Fruit fly (Drosophila melanogaster): ENCODE results near the gene CG31869.
A peak's percentile ranks its signal among the peaks of the same experiment; 100 is the strongest.

The CG31869 gene

DNA sequence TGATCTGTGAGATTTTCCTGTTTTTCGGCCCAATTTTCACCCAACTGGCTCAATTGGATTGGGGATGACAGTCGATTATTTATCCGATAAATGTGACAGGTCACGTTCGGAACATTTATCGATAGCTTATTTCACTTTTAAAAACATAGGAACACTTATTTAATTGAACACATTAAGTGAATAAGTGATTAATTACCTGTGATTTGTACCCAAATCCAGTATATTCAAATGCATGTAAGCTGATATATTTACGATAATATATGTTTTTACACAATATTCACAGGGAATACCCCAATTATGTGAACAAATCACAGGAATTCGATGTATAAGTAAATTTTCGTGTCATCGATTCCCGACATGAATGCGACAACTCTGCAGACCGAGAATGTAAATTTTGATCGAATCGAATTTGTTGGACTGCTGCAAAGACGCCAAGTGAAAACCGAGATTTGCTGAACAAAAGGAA, 68.5 kb downstream of the CG31869 start, which contains the start of the genes EMC3 and Dpy-30L1 (continued):
- no peak for TF ChIP-seq CG14965 (GFP tag; optimal IDR thresholded peaks at IDR 0.05; ENCODE audit: borderline replicate concordance)
- TF ChIP-seq Gug (GFP tag; IDR thresholded peaks at IDR 0.05), result no peak
- no peak for TF ChIP-seq Oaz (GFP tag; IDR thresholded peaks at IDR 0.05)
- no peak for TF ChIP-seq nom (GFP tag; optimal IDR thresholded peaks at IDR 0.05)
- TF ChIP-seq CG31365 (tag; optimal IDR thresholded peaks at IDR 0.05), result no peak
- TF ChIP-seq fd3F (GFP tag; optimal IDR thresholded peaks at IDR 0.05), result peak; percentile 26
- no peak for TF ChIP-seq gem (tag; optimal IDR thresholded peaks at IDR 0.05)
- TF ChIP-seq CG14050 (GFP tag; IDR thresholded peaks at IDR 0.05), result no peak
- TF ChIP-seq CG11398 (GFP tag; optimal IDR thresholded peaks at IDR 0.05), result no peak
- TF ChIP-seq dpn (GFP tag; optimal IDR thresholded peaks at IDR 0.05), result peak; percentile 50 to 63
- TF ChIP-seq CG8281 (tag; optimal IDR thresholded peaks at IDR 0.05), result no peak
- TF ChIP-seq HLH4C (GFP tag; IDR thresholded peaks at IDR 0.05; ENCODE audit: partially characterized antibody), result peak; percentile 86
- TF ChIP-seq HLH3B (GFP tag; IDR thresholded peaks at IDR 0.05), result no peak
- TF ChIP-seq scrt (GFP tag; optimal IDR thresholded peaks at IDR 0.05), result no peak
- TF ChIP-seq fd102C (GFP tag; optimal IDR thresholded peaks at IDR 0.05), result no peak
- no peak for TF ChIP-seq crol (GFP tag; IDR thresholded peaks at IDR 0.05)
- no peak for TF ChIP-seq CG17912 (GFP tag; optimal IDR thresholded peaks at IDR 0.05)
- 0 out of 2 replicates have a peak, but pooled peaks have one; percentile 35 for TF ChIP-seq CG31224 (GFP tag; IDR thresholded peaks at IDR 0.05)
- no peak for TF ChIP-seq CrebB (tag; optimal IDR thresholded peaks at IDR 0.05)
- peak; percentile 57; the same call in 2 of the 3 replicates for TF ChIP-seq dysf (GFP tag; IDR thresholded peaks at IDR 0.05)
- TF ChIP-seq Pdp1 (GFP tag; optimal IDR thresholded peaks at IDR 0.05), result peak; percentile 24 to 53
- TF ChIP-seq CG1024 (GFP tag; IDR thresholded peaks at IDR 0.05), result no peak
- no peak for TF ChIP-seq sr (GFP tag; IDR thresholded peaks at IDR 0.05)
- no peak for TF ChIP-seq cato (GFP tag; optimal IDR thresholded peaks at IDR 0.05; ENCODE audit: borderline replicate concordance)
- no peak for TF ChIP-seq ftz-f1 (GFP tag; optimal IDR thresholded peaks at IDR 0.05)
- peak; percentile 66 for TF ChIP-seq grau (tag; optimal IDR thresholded peaks at IDR 0.05)
- TF ChIP-seq CG11504 (tag; optimal IDR thresholded peaks at IDR 0.05), result no peak
- no peak for TF ChIP-seq CG16779 (GFP tag; IDR thresholded peaks at IDR 0.05)
- peak; percentile 22; the same call in 1 of the 2 replicates for TF ChIP-seq Atf6 (GFP tag; IDR thresholded peaks at IDR 0.05)
- no peak for TF ChIP-seq CkIIα-i1 (GFP tag; IDR thresholded peaks at IDR 0.05)
- TF ChIP-seq CG34376 (GFP tag; optimal IDR thresholded peaks at IDR 0.05), result peak; percentile 45
- TF ChIP-seq CG17328 (GFP tag; IDR thresholded peaks at IDR 0.05), result no peak
- no peak for TF ChIP-seq CG7271 (tag; optimal IDR thresholded peaks at IDR 0.05)
- no peak for TF ChIP-seq Hr78 (GFP tag; optimal IDR thresholded peaks at IDR 0.05)
- no peak for TF ChIP-seq CG6254 (GFP tag; optimal IDR thresholded peaks at IDR 0.05)
- TF ChIP-seq HHEX (GFP tag; optimal IDR thresholded peaks at IDR 0.05), result peak; percentile 15
- peak in 1 of 2 experiments; percentile 30 for TF ChIP-seq crp (GFP tag; optimal IDR thresholded peaks at IDR 0.05)
- peak; percentile 53; the same call in 1 of the 2 replicates for TF ChIP-seq CG14441 (GFP tag; IDR thresholded peaks at IDR 0.05)
- peak; percentile 25 for TF ChIP-seq Nf-YB (GFP tag; optimal IDR thresholded peaks at IDR 0.05)
- no peak for TF ChIP-seq CG6683 (GFP tag; optimal IDR thresholded peaks at IDR 0.05)
- TF ChIP-seq tgo (GFP tag; IDR thresholded peaks at IDR 0.05), result peak; percentile 31; the same call in 1 of the 3 replicates
- TF ChIP-seq Dip3 (GFP tag; optimal IDR thresholded peaks at IDR 0.05), result peak; percentile 45
- TF ChIP-seq CG10209 (GFP tag; optimal IDR thresholded peaks at IDR 0.05), result peak; percentile 78
- peak; percentile 18 for TF ChIP-seq CG18764 (GFP tag; optimal IDR thresholded peaks at IDR 0.05)
- peak in 1 of 2 experiments; percentile 44 for TF ChIP-seq chif (GFP tag; optimal IDR thresholded peaks at IDR 0.05)
- TF ChIP-seq CG4424 (GFP tag; optimal IDR thresholded peaks at IDR 0.05), result peak; percentile 48
- TF ChIP-seq H15 (GFP tag; IDR thresholded peaks at IDR 0.05), result no peak
